Worm (Caenorhabditis elegans): ENCODE data around the gene rgef-1.

rgef-1 gene

ce11 chrV:9527984-9528383 lies 33.5 kb downstream of the rgef-1 start:
- TF ChIP-seq nhr-43 (tag; optimal IDR thresholded peaks at IDR 0.05; ENCODE audit: poor library complexity, severe bottlenecking) (no peak), ama-1 (optimal IDR thresholded peaks at IDR 0.05) (no peak), ZK546.5 (tag; optimal IDR thresholded peaks at IDR 0.05) (no peak), eor-1 (tag; optimal IDR thresholded peaks at IDR 0.05) (no peak), nhr-76 (tag; optimal IDR thresholded peaks at IDR 0.05) (no peak)

DNA sequence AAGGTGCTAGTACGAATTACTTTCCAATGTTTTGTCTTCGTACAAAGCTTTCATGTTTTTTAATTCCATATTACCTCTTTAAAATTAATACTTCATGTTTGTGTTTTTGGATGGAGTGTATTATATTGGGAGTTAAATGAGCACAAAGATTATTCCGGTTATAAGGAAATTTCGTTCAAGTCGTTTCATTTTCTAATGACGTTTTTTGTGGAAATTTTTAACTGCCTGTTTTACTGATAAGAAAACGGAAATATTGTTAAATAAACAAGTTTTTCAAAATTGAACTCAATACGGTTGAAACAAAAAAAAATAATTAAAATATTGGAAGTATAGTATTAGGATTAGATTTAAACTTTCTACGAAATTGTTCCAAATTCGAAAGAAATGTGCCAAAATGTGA lies 34.1 kb downstream of the rgef-1 start:
- TF ChIP-seq ceh-9 (tag; optimal IDR thresholded peaks at IDR 0.05) (no peak), pqm-1 (tag; optimal IDR thresholded peaks at IDR 0.05) (peak; percentile 59), elt-2 (tag; optimal IDR thresholded peaks at IDR 0.05) (peak; percentile 56)

ce11 chrV:9526470-9526869 lies 35.0 kb downstream of the rgef-1 start, which contains the start of gene C50F4.1:
TSS of gene C50F4.1 (plus strand) at chrV:9526793.
- TF ChIP-seq elt-2 (tag; optimal IDR thresholded peaks at IDR 0.05) (peak; percentile 79), daf-12 (tag; optimal IDR thresholded peaks at IDR 0.05) (no peak), skn-1 (tag; optimal IDR thresholded peaks at IDR 0.05) (no peak), nhr-237 (tag; optimal IDR thresholded peaks at IDR 0.05) (no peak), pqm-1 (tag; optimal IDR thresholded peaks at IDR 0.05) (peak; percentile 80), fkh-2 (tag; optimal IDR thresholded peaks at IDR 0.05) (no peak)

ce11 chrV:9524099-9524498 lies 37.4 kb downstream of the rgef-1 start, which contains the start of gene C50F4.9:
TSS of gene C50F4.9 (minus strand) at chrV:9524199.
- TF ChIP-seq nhr-43 (tag; optimal IDR thresholded peaks at IDR 0.05; ENCODE audit: poor library complexity, severe bottlenecking) (no peak), nhr-76 (tag; optimal IDR thresholded peaks at IDR 0.05) (no peak), nhr-237 (tag; optimal IDR thresholded peaks at IDR 0.05) (no peak), sea-2 (GFP tag; optimal IDR thresholded peaks at IDR 0.05) (no peak)

DNA sequence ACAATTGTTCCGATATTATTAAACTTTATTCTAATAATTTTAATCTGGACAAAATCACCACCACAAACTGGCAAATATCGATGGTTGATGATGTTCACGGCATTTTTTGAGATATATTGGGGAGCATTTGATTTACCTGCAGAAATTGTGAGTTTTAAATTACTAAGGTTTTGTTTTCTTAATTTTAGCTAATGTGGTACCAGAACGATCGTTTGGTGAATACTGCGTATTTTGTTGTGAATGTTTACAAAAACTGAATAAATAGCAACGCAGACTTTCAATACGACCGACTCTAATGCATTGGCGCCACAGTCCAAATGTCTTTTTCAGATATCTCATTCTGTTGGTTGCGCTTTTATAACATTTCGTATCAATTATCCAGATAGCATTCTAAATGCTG lies 39.8 kb downstream of the rgef-1 start:
- no peak for TF ChIP-seq nhr-77 (tag; optimal IDR thresholded peaks at IDR 0.05)
- TF ChIP-seq skn-1 (tag; optimal IDR thresholded peaks at IDR 0.05), result no peak
- TF ChIP-seq snpc-4 (tag; optimal IDR thresholded peaks at IDR 0.05), result no peak
- TF ChIP-seq ceh-82 (tag; optimal IDR thresholded peaks at IDR 0.05), result no peak
- no peak for TF ChIP-seq elt-3 (tag; optimal IDR thresholded peaks at IDR 0.05)
- TF ChIP-seq unc-62 (GFP tag; optimal IDR thresholded peaks at IDR 0.05), result no peak
- TF ChIP-seq aly-2 (tag; optimal IDR thresholded peaks at IDR 0.05), result no peak
- no peak for TF ChIP-seq ceh-16 (tag; optimal IDR thresholded peaks at IDR 0.05)
- no peak for TF ChIP-seq hmg-11 (tag; optimal IDR thresholded peaks at IDR 0.05)
- TF ChIP-seq nhr-25 (tag; optimal IDR thresholded peaks at IDR 0.05), result no peak
- TF ChIP-seq nhr-11 (tag; optimal IDR thresholded peaks at IDR 0.05), result no peak
- TF ChIP-seq nfya-1 (tag; optimal IDR thresholded peaks at IDR 0.05; ENCODE audit: insufficient read depth), result no peak

DNA sequence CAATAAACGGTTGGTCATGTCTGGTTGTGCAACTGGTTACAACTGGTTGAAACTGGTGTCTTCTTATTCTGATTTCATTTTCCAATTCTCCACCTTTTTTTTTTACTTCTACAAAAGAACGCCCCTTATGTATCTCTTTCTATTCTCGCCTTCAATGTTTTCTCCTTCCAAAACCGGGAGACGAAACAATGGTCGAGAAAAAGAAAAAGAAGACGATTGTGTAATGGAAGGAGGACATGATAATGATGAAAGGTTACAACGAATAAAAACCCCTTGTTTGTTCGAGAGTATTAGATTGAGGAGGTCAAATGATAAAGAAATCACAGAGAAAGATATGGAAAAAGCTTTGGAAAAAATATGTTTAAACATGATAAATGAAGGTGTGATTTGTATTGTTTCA lies 42.6 kb downstream of the rgef-1 start, which contains the start of gene C50F4.8:
Gene C50F4.8, minus strand, starts transcription at position 28 of the 400 bp plus-strand sequence.
- TF ChIP-seq nhr-67 (tag; optimal IDR thresholded peaks at IDR 0.05) (no peak), nhr-23 (tag; optimal IDR thresholded peaks at IDR 0.05) (peak; percentile 55), unc-39 (tag; optimal IDR thresholded peaks at IDR 0.05) (no peak), nhr-77 (tag; optimal IDR thresholded peaks at IDR 0.05) (no peak), ama-1 (optimal IDR thresholded peaks at IDR 0.05) (peak; percentile 37), jun-1 (tag; optimal IDR thresholded peaks at IDR 0.05) (no peak), nhr-237 (tag; optimal IDR thresholded peaks at IDR 0.05) (no peak), ZK546.5 (tag; optimal IDR thresholded peaks at IDR 0.05) (no peak), eor-1 (tag; optimal IDR thresholded peaks at IDR 0.05) (no peak), tbx-2 (tag; optimal IDR thresholded peaks at IDR 0.05) (no peak)

ce11 chrV:9516280-9516679 lies 45.2 kb downstream of the rgef-1 start:
- TF ChIP-seq nhr-25 (tag; optimal IDR thresholded peaks at IDR 0.05) (peak; percentile 26), ztf-4 (tag; optimal IDR thresholded peaks at IDR 0.05) (no peak), ceh-82 (tag; optimal IDR thresholded peaks at IDR 0.05) (no peak), tbx-2 (tag; optimal IDR thresholded peaks at IDR 0.05) (no peak), fkh-10 (GFP tag; optimal IDR thresholded peaks at IDR 0.05) (no peak), R02D3.7 (tag; optimal IDR thresholded peaks at IDR 0.05) (no peak), elt-3 (tag; optimal IDR thresholded peaks at IDR 0.05) (peak in 2 of 3 experiments; percentile 41 to 56), nhr-11 (tag; optimal IDR thresholded peaks at IDR 0.05) (no peak), nhr-28 (tag; optimal IDR thresholded peaks at IDR 0.05) (no peak), nfya-1 (tag; optimal IDR thresholded peaks at IDR 0.05; ENCODE audit: insufficient read depth) (no peak), zag-1 (tag; optimal IDR thresholded peaks at IDR 0.05) (no peak), ceh-16 (tag; optimal IDR thresholded peaks at IDR 0.05) (no peak), nhr-237 (tag; optimal IDR thresholded peaks at IDR 0.05) (no peak), lin-15B (tag; optimal IDR thresholded peaks at IDR 0.05) (no peak), eor-1 (tag; optimal IDR thresholded peaks at IDR 0.05) (no peak), elt-1 (tag; optimal IDR thresholded peaks at IDR 0.05) (no peak), daf-12 (tag; optimal IDR thresholded peaks at IDR 0.05) (no peak), pqm-1 (tag; optimal IDR thresholded peaks at IDR 0.05) (peak; percentile 88), ama-1 (optimal IDR thresholded peaks at IDR 0.05) (no peak), ceh-9 (tag; optimal IDR thresholded peaks at IDR 0.05) (no peak), nhr-43 (tag; optimal IDR thresholded peaks at IDR 0.05; ENCODE audit: poor library complexity, severe bottlenecking) (peak; percentile 68), hmg-11 (tag; optimal IDR thresholded peaks at IDR 0.05) (no peak), ztf-11 (tag; optimal IDR thresholded peaks at IDR 0.05) (no peak), nhr-23 (tag; optimal IDR thresholded peaks at IDR 0.05) (peak; percentile 86), lin-39 (tag; optimal IDR thresholded peaks at IDR 0.05) (no peak), ceh-28 (tag; optimal IDR thresholded peaks at IDR 0.05) (no peak)

Data from whole organism, L3 larva.